Fruit fly (Drosophila melanogaster): Measurements from ENCODE around the gene CG10591.

DNA sequence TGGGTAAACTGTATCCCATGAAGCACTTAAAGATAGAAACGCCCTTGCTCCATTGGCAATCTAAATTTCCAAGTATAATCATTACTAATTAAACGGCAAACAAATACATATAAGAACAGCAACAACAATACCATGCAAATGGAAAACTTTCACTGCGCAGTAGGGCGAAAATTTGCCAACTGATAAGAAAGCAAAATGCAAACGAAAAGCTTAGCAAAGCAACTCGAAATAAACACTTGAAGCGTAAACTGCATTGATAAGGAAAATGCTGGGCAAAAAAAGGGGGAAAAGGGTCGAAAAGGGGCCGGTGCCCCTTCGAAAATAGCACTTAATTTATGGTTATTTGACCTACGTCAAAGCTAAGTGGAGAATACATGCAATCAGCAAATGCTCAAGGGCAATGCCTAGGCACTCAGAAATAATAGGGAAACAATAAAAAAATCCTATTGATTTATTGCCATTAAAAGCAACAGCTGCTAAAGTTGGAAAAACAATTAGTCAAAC is 39.1 kb upstream of the CG10591 start:
- TF ChIP-seq CG4496 (GFP tag; IDR thresholded peaks at IDR 0.05) (no peak), CG15710 (tag; optimal IDR thresholded peaks at IDR 0.05) (no peak), CG10348 (GFP tag; IDR thresholded peaks at IDR 0.05) (no peak), EcR (GFP tag; optimal IDR thresholded peaks at IDR 0.05) (no peak), CG14655 (GFP tag; optimal IDR thresholded peaks at IDR 0.05) (no peak), CG8301 (tag; optimal IDR thresholded peaks at IDR 0.05) (no peak), CG12605 (GFP tag; IDR thresholded peaks at IDR 0.05) (no peak), Pif1B (GFP tag; optimal IDR thresholded peaks at IDR 0.05) (no peak), CG17806 (tag; optimal IDR thresholded peaks at IDR 0.05) (no peak), Ets98B (GFP tag; IDR thresholded peaks at IDR 0.05) (no peak), CG9948 (tag; optimal IDR thresholded peaks at IDR 0.05) (no peak), gl (tag; optimal IDR thresholded peaks at IDR 0.05) (no peak), Snoo (tag; optimal IDR thresholded peaks at IDR 0.05) (no peak), D1 (tag; optimal IDR thresholded peaks at IDR 0.05) (no peak)

Data from whole organism, pupa.